Fruit fly (Drosophila melanogaster): ENCODE measurements around the gene CG31251.
A peak's percentile ranks its signal among the peaks of the same experiment; 100 is the strongest.

The CG31251 gene

DNA sequence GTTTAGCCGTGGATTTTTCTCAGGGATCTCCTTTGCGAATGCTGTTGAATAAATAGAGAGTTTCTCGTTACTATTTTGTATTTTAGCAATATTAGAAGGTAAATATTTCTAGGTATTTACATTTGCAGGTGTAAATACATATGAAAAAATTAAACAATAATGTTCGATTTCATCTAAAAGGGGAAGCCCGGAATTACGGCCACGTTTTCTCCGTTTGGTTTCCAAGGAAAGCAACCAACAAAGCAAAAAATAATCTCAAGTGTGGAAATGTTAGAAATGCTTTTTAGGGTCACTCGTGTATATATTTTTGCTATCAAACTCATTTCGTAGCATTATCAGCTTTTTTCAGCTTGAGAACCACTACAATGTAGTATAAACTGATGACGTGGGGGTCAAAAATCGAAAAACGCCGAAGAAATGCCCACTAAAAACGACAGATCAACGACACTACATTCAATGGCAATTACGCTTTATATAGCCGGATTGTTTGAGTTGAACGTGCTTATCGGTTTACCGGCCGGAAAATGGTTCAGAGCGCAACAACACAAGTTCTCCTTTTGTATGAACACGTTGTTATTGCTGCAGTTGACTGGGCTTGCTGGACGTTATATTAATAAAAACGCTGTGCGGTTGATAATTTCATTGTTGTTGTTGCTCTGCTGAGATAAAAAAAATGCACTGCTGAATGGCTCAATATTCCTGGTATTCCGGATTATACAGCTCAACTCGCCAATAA lies 6.4 kb downstream of the CG31251 start:
- no peak for TF ChIP-seq Meics (GFP tag; optimal IDR thresholded peaks at IDR 0.05)
- TF ChIP-seq sug (tag; optimal IDR thresholded peaks at IDR 0.05), result peak; percentile 33
- TF ChIP-seq Hr78 (GFP tag; optimal IDR thresholded peaks at IDR 0.05), result peak in 1 of 2 experiments; percentile 79
- TF ChIP-seq chif (GFP tag; optimal IDR thresholded peaks at IDR 0.05), result no peak
- peak; percentile 11 for TF ChIP-seq Xbp1 (GFP tag; optimal IDR thresholded peaks at IDR 0.05)
- no peak for TF ChIP-seq CG31224 (GFP tag; IDR thresholded peaks at IDR 0.05)
- TF ChIP-seq corto (GFP tag; optimal IDR thresholded peaks at IDR 0.05), result peak; percentile 29
- TF ChIP-seq Pdp1 (GFP tag; optimal IDR thresholded peaks at IDR 0.05), result peak in 1 of 2 experiments; percentile 7
- peak; percentile 68 for TF ChIP-seq CG2199 (GFP tag; IDR thresholded peaks at IDR 0.05)
- TF ChIP-seq exex (tag; optimal IDR thresholded peaks at IDR 0.05), result peak; percentile 42
- TF ChIP-seq lbe (GFP tag; optimal IDR thresholded peaks at IDR 0.05), result peak; percentile 24

DNA sequence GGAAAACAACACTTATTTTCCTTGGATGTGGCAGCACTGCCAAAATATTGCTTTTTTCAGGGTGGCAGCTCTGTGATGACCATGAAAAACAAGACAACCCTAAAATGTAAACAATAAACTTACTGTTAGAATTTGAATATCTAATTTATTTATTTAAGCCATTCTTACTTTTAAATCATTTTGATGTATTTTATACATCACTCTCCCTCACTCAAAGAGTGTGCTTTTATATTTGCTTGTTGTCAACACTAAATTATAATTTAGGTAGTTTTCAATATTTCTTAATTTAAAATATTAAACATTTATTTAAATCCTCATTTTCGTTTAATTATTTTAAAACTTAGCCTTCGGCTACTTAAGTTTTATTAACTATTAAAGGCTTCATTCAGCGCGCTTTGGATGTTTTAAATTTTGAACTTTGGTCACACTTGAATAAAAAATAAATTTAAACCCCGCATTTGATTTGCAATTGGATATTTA lies 13.8 kb downstream of the CG31251 start, which contains the start of the genes CG7523 and Mps1:
Gene CG7523, minus strand, starts transcription at position 39 of the 480 bp plus-strand sequence.
Gene Mps1, plus strand, starts transcription at position 415 of the 480 bp plus-strand sequence.
- TF ChIP-seq row (GFP tag; IDR thresholded peaks at IDR 0.05) (peak; percentile 29; the same call in 1 of the 3 replicates), CG4424 (GFP tag; optimal IDR thresholded peaks at IDR 0.05) (no peak), CG10366 (GFP tag; IDR thresholded peaks at IDR 0.05) (no peak), CG10209 (GFP tag; optimal IDR thresholded peaks at IDR 0.05) (no peak), Deaf1 (tag; optimal IDR thresholded peaks at IDR 0.05) (no peak), CG3847 (GFP tag; IDR thresholded peaks at IDR 0.05) (peak; percentile 63), toy (GFP tag; IDR thresholded peaks at IDR 0.05) (no peak), C15 (GFP tag; IDR thresholded peaks at IDR 0.05) (no peak), tx (GFP tag; optimal IDR thresholded peaks at IDR 0.05) (no peak), CG30020 (tag; optimal IDR thresholded peaks at IDR 0.05) (peak; percentile 45), CG42726 (GFP tag; IDR thresholded peaks at IDR 0.05; ENCODE audit: partially characterized antibody) (no peak), MBD-R2 (GFP tag; IDR thresholded peaks at IDR 0.05) (peak; percentile 63), Eip74EF (GFP tag; optimal IDR thresholded peaks at IDR 0.05) (no peak), CG34376 (GFP tag; optimal IDR thresholded peaks at IDR 0.05) (no peak), Kr (GFP tag; optimal IDR thresholded peaks at IDR 0.05) (no peak), sr (GFP tag; IDR thresholded peaks at IDR 0.05) (no peak), croc (GFP tag; conservative IDR thresholded peaks at IDR 0.05) (no peak), CG6175 (GFP tag; IDR thresholded peaks at IDR 0.05) (no peak), otp (GFP tag; IDR thresholded peaks at IDR 0.05) (no peak), slou (GFP tag; optimal IDR thresholded peaks at IDR 0.05) (no peak), CG10147 (GFP tag; optimal IDR thresholded peaks at IDR 0.05) (no peak), CG10431 (GFP tag; optimal IDR thresholded peaks at IDR 0.05) (peak; percentile 41), CHES-1-like (GFP tag; optimal IDR thresholded peaks at IDR 0.05) (peak; percentile 41), CG2202 (tag; optimal IDR thresholded peaks at IDR 0.05) (no peak), D19A (tag; optimal IDR thresholded peaks at IDR 0.05) (peak; percentile 7), Mrtf (GFP tag; IDR thresholded peaks at IDR 0.05) (no peak), CG9876 (GFP tag; optimal IDR thresholded peaks at IDR 0.05) (no peak), CG31365 (tag; optimal IDR thresholded peaks at IDR 0.05) (no peak), Ssrp (tag; optimal IDR thresholded peaks at IDR 0.05) (no peak), disco-r (GFP tag; optimal IDR thresholded peaks at IDR 0.05) (no peak), knrl (GFP tag; IDR thresholded peaks at IDR 0.05; ENCODE audit: partially characterized antibody) (0 out of 3 replicates have a peak, but pooled peaks have one; percentile 26), bowl (GFP tag; IDR thresholded peaks at IDR 0.05) (no peak), Lhr (GFP tag; optimal IDR thresholded peaks at IDR 0.05) (peak; percentile 90), E2f2 (GFP tag; IDR thresholded peaks at IDR 0.05) (peak; percentile 83; the same call in 1 of the 2 replicates), Ets97D (GFP tag; optimal IDR thresholded peaks at IDR 0.05) (peak; percentile 57), hbn (GFP tag; IDR thresholded peaks at IDR 0.05; ENCODE audit: partially characterized antibody) (no peak), org-1 (GFP tag; optimal IDR thresholded peaks at IDR 0.05) (no peak)
